Fruit fly (Drosophila melanogaster) whole organism, embryonic: ENCODE data around the gene CG14915.

Experiments
- Adf1 ChIP-seq: fragments of 200-800 bp; sonication (Bioruptor generic); IDR thresholded peaks from 2 replicates; pipeline ENCODE4 v1.3.6; 2022; ENCODE audit warnings: missing biosample characterization, missing genetic modification characterization
- BEAF-32 ChIP-seq: fragments of 200-800 bp; sonication (Bioruptor generic); optimal IDR thresholded peaks from 3 replicates; lab custom pipeline; 2017; ENCODE audit warnings: missing biosample characterization, missing genetic modification characterization, mild to moderate bottlenecking, moderate library complexity, missing genetic modification reagents
- CG10959 ChIP-seq: fragments of 200-800 bp; sonication (Bioruptor generic); IDR thresholded peaks from 2 replicates; pipeline ENCODE4 v1.3.6; 2022; ENCODE audit warnings: missing biosample characterization, missing genetic modification characterization
- CG12769 ChIP-seq: fragments of 200-800 bp; sonication (Bioruptor generic); optimal IDR thresholded peaks from 2 replicates; lab custom pipeline; 2019; ENCODE audit warnings: missing biosample characterization, mild to moderate bottlenecking, missing genetic modification characterization, moderate library complexity
- CG14667 ChIP-seq: fragments of 200-800 bp; sonication (Bioruptor generic); IDR thresholded peaks from 2 replicates; pipeline ENCODE4 v1.3.6; 2022; ENCODE audit warnings: missing biosample characterization, missing genetic modification characterization
- CG1529 ChIP-seq: fragments of 200-800 bp; sonication (Bioruptor generic); optimal IDR thresholded peaks from 3 replicates; lab custom pipeline; 2018; ENCODE audit warnings: missing biosample characterization, missing genetic modification characterization
- CG16815 ChIP-seq: fragments of 200-800 bp; sonication (Bioruptor generic); optimal IDR thresholded peaks from 3 replicates; lab custom pipeline; 2017; ENCODE audit warnings: missing biosample characterization, mild to moderate bottlenecking, missing genetic modification characterization
- CG18476 ChIP-seq: fragments of 200-800 bp; sonication (Bioruptor generic); optimal IDR thresholded peaks from 2 replicates; lab custom pipeline; 2016; ENCODE audit warnings: missing biosample characterization, mild to moderate bottlenecking, missing genetic modification characterization
- CG2120 ChIP-seq: fragments of 200-800 bp; sonication (Bioruptor generic); optimal IDR thresholded peaks from 3 replicates; lab custom pipeline; 2016; ENCODE audit warnings: missing biosample characterization, missing genetic modification characterization
- CG30403 ChIP-seq: fragments of 200-800 bp; sonication (Bioruptor generic); optimal IDR thresholded peaks from 3 replicates; lab custom pipeline; 2016; ENCODE audit warnings: missing biosample characterization, missing genetic modification characterization
- CG31224 ChIP-seq: fragments of 200-800 bp; sonication (Bioruptor generic); IDR thresholded peaks from 2 replicates; pipeline ENCODE4 v1.3.6; 2022; ENCODE audit warnings: missing biosample characterization, missing genetic modification characterization
- CG32532 ChIP-seq: fragments of 200-800 bp; sonication (Bioruptor generic); IDR thresholded peaks from 2 replicates; pipeline ENCODE4 v1.3.6; 2022; ENCODE audit warnings: missing biosample characterization, missing genetic modification characterization
- CG3838 ChIP-seq: fragments of 200-800 bp; sonication (Bioruptor generic); optimal IDR thresholded peaks from 3 replicates; lab custom pipeline; 2016; ENCODE audit warnings: missing biosample characterization, missing genetic modification characterization
- CG6272 ChIP-seq: fragments of 200-800 bp; sonication (Bioruptor generic); IDR thresholded peaks from 2 replicates; pipeline ENCODE4 v1.3.6; 2022; ENCODE audit warnings: missing biosample characterization, missing genetic modification characterization
- CG7786 ChIP-seq: fragments of 200-800 bp; sonication (Bioruptor generic); optimal IDR thresholded peaks from 2 replicates; lab custom pipeline; 2016; ENCODE audit warnings: missing biosample characterization, missing genetic modification characterization
- CG9817 ChIP-seq: fragments of 200-800 bp; sonication (Bioruptor generic); optimal IDR thresholded peaks from 2 replicates; lab custom pipeline; 2018; ENCODE audit warnings: missing biosample characterization, mild to moderate bottlenecking, missing genetic modification characterization, moderate library complexity
- CG9932 ChIP-seq: fragments of 200-800 bp; sonication (Bioruptor generic); IDR thresholded peaks from 2 replicates; pipeline ENCODE4 v1.3.6; 2022; ENCODE audit warnings: missing biosample characterization, missing genetic modification characterization
- Dbx ChIP-seq: fragments of 200-800 bp; sonication (Bioruptor generic); IDR thresholded peaks from 3 replicates; pipeline ENCODE4 v1.3.6; 2022; ENCODE audit warnings: missing biosample characterization, missing genetic modification characterization
- Deaf1 ChIP-seq: fragments of 200-800 bp; optimal IDR thresholded peaks from 3 replicates; lab custom pipeline; 2019; ENCODE audit warnings: missing biosample characterization, mild to moderate bottlenecking, missing genetic modification characterization, moderate library complexity
- Drgx ChIP-seq: fragments of 200-800 bp; sonication (Bioruptor generic); IDR thresholded peaks from 2 replicates; pipeline ENCODE4 v1.3.6; 2022; ENCODE audit warnings: missing biosample characterization, missing genetic modification characterization
- E2f1 ChIP-seq: fragments of 200-800 bp; sonication (Bioruptor generic); IDR thresholded peaks from 2 replicates; pipeline ENCODE4 v1.3.6; 2022; ENCODE audit warnings: missing biosample characterization, missing genetic modification characterization
- Ets65A ChIP-seq: fragments of 200-800 bp; sonication (Bioruptor generic); peaks from one replicate; lab custom pipeline; 2016; ENCODE audit warnings: missing biosample characterization, missing genetic modification characterization
- Fer3 ChIP-seq: fragments of 200-800 bp; sonication (Bioruptor generic); optimal IDR thresholded peaks from 2 replicates; lab custom pipeline; 2018; ENCODE audit warnings: missing biosample characterization, mild to moderate bottlenecking, missing genetic modification characterization, moderate library complexity
- GATAe ChIP-seq: fragments of 200-800 bp; sonication (Bioruptor generic); conservative IDR thresholded peaks from 2 replicates; pipeline ENCODE4 v1.3.6; 2022; ENCODE audit warnings: missing biosample characterization, missing genetic modification characterization
- HHEX ChIP-seq: fragments of 200-800 bp; sonication (Bioruptor generic); optimal IDR thresholded peaks from 3 replicates; lab custom pipeline; 2017; ENCODE audit warnings: missing biosample characterization, mild to moderate bottlenecking, missing genetic modification characterization, missing genetic modification reagents
- Hr78 ChIP-seq, 2 experiments: fragments of 200-800 bp in 1 of 2; fragments of >200 bp in 1 of 2; sonication (Bioruptor generic) in 1 of 2; optimal IDR thresholded peaks; 2 replicates each; lab custom pipeline; 2017 to 2019; ENCODE audit warnings: missing biosample characterization in 2 of 2, missing genetic modification characterization in 2 of 2, mild to moderate bottlenecking in 1 of 2, moderate library complexity in 1 of 2
- TFAM ChIP-seq: fragments of 200-800 bp; sonication (Bioruptor generic); optimal IDR thresholded peaks from 2 replicates; lab custom pipeline; 2017; ENCODE audit warnings: missing biosample characterization, missing genetic modification characterization, inconsistent platforms
- Taf1 ChIP-seq: fragments of 200-800 bp; sonication (Bioruptor generic); IDR thresholded peaks from 2 replicates; pipeline ENCODE4 v1.3.6; 2022; ENCODE audit warnings: missing biosample characterization, missing genetic modification characterization
- cg ChIP-seq: fragments of 200-800 bp; sonication (Bioruptor generic); optimal IDR thresholded peaks from 3 replicates; lab custom pipeline; 2019; ENCODE audit warnings: missing biosample characterization, mild to moderate bottlenecking, missing genetic modification characterization, moderate library complexity
- chinmo ChIP-seq: fragments of 200-800 bp; sonication (Bioruptor generic); IDR thresholded peaks from 4 replicates; pipeline ENCODE4 v1.3.6; 2022; ENCODE audit warnings: missing biosample characterization, missing genetic modification characterization; ENCODE audit not compliant: partially characterized antibody
- croc ChIP-seq: fragments of 200-800 bp; sonication (Bioruptor generic); conservative IDR thresholded peaks from 3 replicates; pipeline ENCODE4 v1.3.6; 2022; ENCODE audit warnings: missing biosample characterization, missing genetic modification characterization
- crol ChIP-seq: fragments of 200-800 bp; sonication (Bioruptor generic); IDR thresholded peaks from 2 replicates; pipeline ENCODE4 v1.3.6; 2022; ENCODE audit warnings: missing biosample characterization, missing genetic modification characterization
- ftz-f1 ChIP-seq: fragments of 200-800 bp; sonication (Bioruptor generic); optimal IDR thresholded peaks from 2 replicates; lab custom pipeline; 2016; ENCODE audit warnings: missing biosample characterization, missing genetic modification characterization
- gcm ChIP-seq: fragments of 200-800 bp; sonication (Bioruptor generic); optimal IDR thresholded peaks from 2 replicates; lab custom pipeline; 2019; ENCODE audit warnings: missing biosample characterization, mild to moderate bottlenecking, missing genetic modification characterization, moderate library complexity
- grau ChIP-seq: fragments of 200-800 bp; optimal IDR thresholded peaks from 3 replicates; lab custom pipeline; 2019; ENCODE audit warnings: missing biosample characterization, mild to moderate bottlenecking, missing genetic modification characterization, moderate library complexity
- grn ChIP-seq: fragments of 200-800 bp; sonication (Bioruptor generic); optimal IDR thresholded peaks from 3 replicates; lab custom pipeline; 2017; ENCODE audit warnings: missing biosample characterization, missing genetic modification characterization
- kni ChIP-seq: fragments of 200-800 bp; sonication (Bioruptor generic); optimal IDR thresholded peaks from 3 replicates; lab custom pipeline; 2017; ENCODE audit warnings: mild to moderate bottlenecking, missing biosample characterization, missing genetic modification reagents, missing genetic modification characterization
- nom ChIP-seq: fragments of 200-800 bp; sonication (Bioruptor generic); optimal IDR thresholded peaks from 2 replicates; lab custom pipeline; 2017; ENCODE audit warnings: missing biosample characterization, missing genetic modification characterization, mild to moderate bottlenecking, moderate library complexity, missing genetic modification reagents
- odd ChIP-seq: fragments of 200-800 bp; sonication (Bioruptor generic); optimal IDR thresholded peaks from 2 replicates; lab custom pipeline; 2017; ENCODE audit warnings: missing biosample characterization, mild to moderate bottlenecking, missing genetic modification characterization
- prd ChIP-seq, 3 experiments: fragments of >200 bp in 2 of 3; fragments of 200-800 bp in 1 of 3; sonication (Bioruptor generic) in 1 of 3; optimal IDR thresholded peaks in 2 of 3; IDR thresholded peaks in 1 of 3; 2 replicates in 2 of 3; 3 replicates in 1 of 3; pipeline versions ENCODE4 v1.3.6 to Lab custom; 2017 to 2022; ENCODE audit warnings: missing biosample characterization in 1 of 3, missing genetic modification characterization in 1 of 3
- rib ChIP-seq: fragments of 200-800 bp; sonication (Bioruptor generic); IDR thresholded peaks from 2 replicates; pipeline ENCODE4 v1.3.6; 2022; ENCODE audit warnings: missing biosample characterization, missing genetic modification characterization
- slp2 ChIP-seq: fragments of 200-800 bp; sonication (Bioruptor generic); optimal IDR thresholded peaks from 2 replicates; lab custom pipeline; 2016; ENCODE audit warnings: missing biosample characterization, missing genetic modification characterization
- sr ChIP-seq: fragments of 200-800 bp; sonication (Bioruptor generic); IDR thresholded peaks from 3 replicates; pipeline ENCODE4 v1.3.6; 2022; ENCODE audit warnings: missing biosample characterization, missing genetic modification characterization
- tio ChIP-seq: fragments of 200-800 bp; sonication (Bioruptor generic); optimal IDR thresholded peaks from 2 replicates; lab custom pipeline; 2017; ENCODE audit warnings: missing biosample characterization, missing genetic modification characterization, inconsistent platforms
- vvl ChIP-seq: fragments of 200-800 bp; sonication (Bioruptor generic); IDR thresholded peaks from 2 replicates; pipeline ENCODE4 v1.3.6; 2022; ENCODE audit warnings: missing biosample characterization, missing genetic modification characterization
- wor ChIP-seq: fragments of 200-800 bp; sonication (Bioruptor generic); IDR thresholded peaks from 2 replicates; pipeline ENCODE4 v1.3.6; 2022; ENCODE audit warnings: missing biosample characterization, missing genetic modification characterization

The CG14915 gene

DNA sequence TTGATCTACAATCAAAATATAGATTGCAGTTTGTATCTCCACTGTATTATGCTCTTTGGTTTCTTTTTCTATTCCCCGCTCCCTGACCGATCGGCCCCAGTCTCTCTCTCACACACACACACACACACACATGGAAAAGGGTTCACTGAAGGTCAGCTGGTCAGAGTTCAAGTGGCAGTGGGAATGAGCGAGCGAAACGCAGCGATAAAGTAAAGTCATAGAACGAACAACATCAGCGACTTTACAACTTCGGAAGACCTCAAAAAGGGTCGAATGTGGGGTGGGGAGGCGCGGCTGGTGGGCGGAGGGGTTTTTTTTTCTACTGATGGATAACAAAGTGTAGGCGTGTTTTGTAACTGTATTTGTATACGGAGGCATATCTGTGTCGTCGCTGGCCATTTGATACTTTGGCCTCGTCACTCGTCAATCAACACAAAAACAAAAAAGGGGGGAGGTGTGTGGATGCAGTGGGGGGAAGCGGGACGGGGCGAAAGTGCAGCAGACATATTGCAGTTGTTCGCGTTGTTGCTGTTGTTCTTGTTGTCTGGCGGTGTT, 12.6 kb upstream of the CG14915 start:
- TF ChIP-seq CG7786 (GFP tag; lab: Kevin White, UChicago) (no peak), Ets65A (GFP tag; lab: Kevin White, UChicago) (peak; percentile 14), crol (peak; percentile 84), CG9817 (tag; lab: Kevin White, UChicago) (peak; percentile 70), CG18476 (GFP tag; lab: Kevin White, UChicago) (no peak), croc (GFP tag; lab: Robert Waterston, UW) (peak; percentile 51; the same call in 1 of the 3 replicates), BEAF-32 (GFP tag; lab: Kevin White, UChicago) (no peak), odd (GFP tag; lab: Kevin White, UChicago) (no peak), CG3838 (no peak), chinmo (GFP tag; lab: Robert Waterston, UW) (peak; percentile 66; the same call in 1 of the 4 replicates), CG30403 (GFP tag; lab: Kevin White, UChicago) (peak; percentile 2), gcm (peak; percentile 13), CG2120 (peak; percentile 47), grn (GFP tag; lab: Kevin White, UChicago) (peak; percentile 19), CG10959 (GFP tag; lab: Robert Waterston, UW) (no peak), CG32532 (no peak), ftz-f1 (GFP tag; lab: Kevin White, UChicago) (peak; percentile 39), cg (GFP tag; lab: Kevin White, UChicago) (peak; percentile 75), tio (peak; percentile 64), wor (GFP tag; lab: Robert Waterston, UW) (0 out of 2 replicates have a peak, but pooled peaks have one; percentile 13), Fer3 (tag; lab: Kevin White, UChicago) (no peak), CG1529 (peak; percentile 14), Hr78 (GFP tag; optimal IDR thresholded peaks at IDR 0.05; lab: Kevin White, UChicago) (peak in 1 of 2 experiments; percentile 100), sr (GFP tag; lab: Robert Waterston, UW) (0 out of 3 replicates have a peak, but pooled peaks have one; percentile 61), kni (GFP tag; lab: Kevin White, UChicago) (peak; percentile 47), CG6272 (GFP tag; lab: Robert Waterston, UW) (no peak), grau (tag; lab: Kevin White, UChicago) (no peak), CG12769 (tag; lab: Kevin White, UChicago) (no peak), E2f1 (GFP tag; lab: Robert Waterston, UW) (0 out of 2 replicates have a peak, but pooled peaks have one; percentile 1), CG16815 (GFP tag; lab: Kevin White, UChicago) (peak; percentile 35), rib (0 out of 2 replicates have a peak, but pooled peaks have one; percentile 6), vvl (GFP tag; lab: Robert Waterston, UW) (0 out of 2 replicates have a peak, but pooled peaks have one; percentile 15), GATAe (0 out of 2 replicates have a peak, but pooled peaks have one; percentile 7), CG9932 (GFP tag; lab: Robert Waterston, UW) (0 out of 2 replicates have a peak, but pooled peaks have one; percentile 1), CG14667 (0 out of 2 replicates have a peak, but pooled peaks have one; percentile 1), Taf1 (GFP tag; lab: Robert Waterston, UW) (0 out of 2 replicates have a peak, but pooled peaks have one; percentile 4), Drgx (GFP tag; lab: Robert Waterston, UW) (no peak)

DNA sequence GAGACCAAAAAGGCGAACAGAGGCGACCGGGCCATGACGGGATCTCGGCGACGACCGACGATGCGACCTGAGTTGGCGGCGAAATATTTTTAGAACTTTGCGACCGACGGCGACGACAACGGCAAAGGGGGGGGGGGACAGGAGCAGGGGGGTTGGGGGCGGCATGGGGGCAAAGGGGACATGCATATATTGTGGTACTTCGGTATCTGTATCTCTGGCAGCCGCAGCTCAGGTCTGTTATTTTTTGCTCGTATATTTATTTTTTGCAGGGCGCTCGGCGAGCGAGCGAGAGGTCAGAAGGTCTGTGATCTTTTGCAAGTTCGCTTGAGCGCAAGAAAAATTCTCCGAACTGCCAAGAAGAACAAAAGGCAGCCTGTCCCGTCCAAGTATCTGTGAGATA, 11.6 kb upstream of the CG14915 start:
- TF ChIP-seq HHEX, result no peak
- no peak for TF ChIP-seq Adf1 (GFP tag; lab: Robert Waterston, UW)
- TF ChIP-seq Hr78 (GFP tag; optimal IDR thresholded peaks at IDR 0.05; lab: Kevin White, UChicago), result peak in 1 of 2 experiments; percentile 11
- TF ChIP-seq Dbx (GFP tag; lab: Robert Waterston, UW), result no peak
- TF ChIP-seq croc (GFP tag; lab: Robert Waterston, UW), result no peak
- peak; percentile 30 for TF ChIP-seq nom (GFP tag; lab: Kevin White, UChicago)
- TF ChIP-seq Drgx (GFP tag; lab: Robert Waterston, UW), result no peak
- TF ChIP-seq crol, result peak; percentile 88
- TF ChIP-seq CG12769 (tag; lab: Kevin White, UChicago), result peak; percentile 47
- no peak for TF ChIP-seq TFAM (GFP tag; lab: Kevin White, UChicago)
- TF ChIP-seq slp2 (GFP tag; lab: Kevin White, UChicago), result no peak
- no peak for TF ChIP-seq prd (optimal IDR thresholded peaks at IDR 0.05; lab: Kevin White, UChicago)
- TF ChIP-seq prd (GFP tag; IDR thresholded peaks at IDR 0.05; lab: Robert Waterston, UW), result no peak
- peak; percentile 30 for TF ChIP-seq Deaf1
- 0 out of 2 replicates have a peak, but pooled peaks have one; percentile 16 for TF ChIP-seq CG32532
- TF ChIP-seq CG31224 (GFP tag; lab: Robert Waterston, UW), result no peak
